Worm (Caenorhabditis elegans): ENCODE measurements around the gene oct-2.

Gene oct-2

DNA sequence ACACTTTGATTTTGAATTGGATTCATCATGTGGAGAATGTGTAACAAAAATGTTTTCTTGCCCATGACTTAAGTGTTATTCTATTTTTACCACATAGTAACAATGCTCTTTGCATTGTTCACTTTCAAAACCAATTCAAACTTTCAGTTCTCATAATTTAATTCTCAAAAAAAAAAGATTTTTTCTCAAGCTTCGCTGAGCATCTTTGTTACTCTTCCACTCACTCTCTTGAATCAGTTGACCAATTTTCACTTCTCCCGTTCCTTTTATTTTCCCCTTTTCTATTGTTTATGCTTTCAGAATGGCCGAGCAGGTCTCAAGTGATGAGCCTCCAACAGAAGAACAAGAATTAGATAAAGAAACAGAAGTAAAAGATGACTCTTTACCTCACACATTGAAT lies at the start of gene oct-2:
oct-2 (plus strand) TSS at position 301 of the 400 bp plus-strand sequence.
- no peak for TF ChIP-seq sdz-12 (GFP tag; optimal IDR thresholded peaks at IDR 0.05)
- TF ChIP-seq php-3 (GFP tag; IDR thresholded peaks at IDR 0.05) = no peak
- peak; percentile 37 for TF ChIP-seq aha-1 (tag)
- TF ChIP-seq unc-62 (GFP tag; optimal IDR thresholded peaks at IDR 0.05 in 1 of 2) = peak in 1 of 2 experiments; percentile 57
- no peak for TF ChIP-seq unc-62 (tag; optimal IDR thresholded peaks at IDR 0.05)

DNA sequence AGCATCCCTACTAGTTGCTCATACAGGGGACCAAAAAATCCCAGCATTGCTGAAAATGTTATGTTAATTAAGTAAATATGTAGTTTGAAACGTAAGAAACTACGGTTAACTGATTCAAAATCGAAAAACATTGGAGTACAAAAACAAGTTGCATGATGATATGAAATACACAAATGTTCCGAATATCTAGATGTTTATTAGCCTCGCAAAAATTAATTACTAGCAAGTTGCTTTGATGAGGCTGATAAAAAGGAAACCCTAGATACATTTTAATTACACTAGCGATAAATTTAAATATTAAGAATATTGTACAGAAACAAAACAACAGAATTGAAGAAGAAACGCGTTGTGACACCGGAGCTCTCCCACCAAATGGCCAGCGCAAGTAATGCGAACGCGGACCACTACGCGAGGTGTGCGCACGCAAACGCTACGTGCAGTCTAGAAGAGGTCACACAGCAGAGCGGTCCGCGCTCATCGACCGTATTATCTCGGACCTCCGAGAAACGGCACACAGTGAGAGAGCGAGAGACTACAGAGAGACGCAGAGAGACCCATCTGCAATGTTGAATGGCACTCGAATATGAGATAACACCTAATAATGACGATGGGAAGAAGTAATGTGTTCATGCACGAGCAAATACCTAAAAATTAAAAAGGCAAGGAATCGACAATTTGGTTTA lies 49.4 kb upstream of the oct-2 start, which contains the start of gene inx-2:
inx-2 (minus strand) TSS at position 51 of the 683 bp plus-strand sequence.
- no peak for TF ChIP-seq lim-7 (GFP tag; IDR thresholded peaks at IDR 0.05)
- TF ChIP-seq dmd-6 (GFP tag; IDR thresholded peaks at IDR 0.05) = no peak
- TF ChIP-seq dmd-8 (GFP tag; IDR thresholded peaks at IDR 0.05) = 0 out of 2 replicates have a peak, but pooled peaks have one; percentile 32
- no peak for TF ChIP-seq lin-1 (GFP tag; IDR thresholded peaks at IDR 0.05)
- 0 out of 2 replicates have a peak, but pooled peaks have one; percentile 26 for TF ChIP-seq set-16 (GFP tag; IDR thresholded peaks at IDR 0.05)
- TF ChIP-seq php-3 (GFP tag; IDR thresholded peaks at IDR 0.05) = no peak

DNA sequence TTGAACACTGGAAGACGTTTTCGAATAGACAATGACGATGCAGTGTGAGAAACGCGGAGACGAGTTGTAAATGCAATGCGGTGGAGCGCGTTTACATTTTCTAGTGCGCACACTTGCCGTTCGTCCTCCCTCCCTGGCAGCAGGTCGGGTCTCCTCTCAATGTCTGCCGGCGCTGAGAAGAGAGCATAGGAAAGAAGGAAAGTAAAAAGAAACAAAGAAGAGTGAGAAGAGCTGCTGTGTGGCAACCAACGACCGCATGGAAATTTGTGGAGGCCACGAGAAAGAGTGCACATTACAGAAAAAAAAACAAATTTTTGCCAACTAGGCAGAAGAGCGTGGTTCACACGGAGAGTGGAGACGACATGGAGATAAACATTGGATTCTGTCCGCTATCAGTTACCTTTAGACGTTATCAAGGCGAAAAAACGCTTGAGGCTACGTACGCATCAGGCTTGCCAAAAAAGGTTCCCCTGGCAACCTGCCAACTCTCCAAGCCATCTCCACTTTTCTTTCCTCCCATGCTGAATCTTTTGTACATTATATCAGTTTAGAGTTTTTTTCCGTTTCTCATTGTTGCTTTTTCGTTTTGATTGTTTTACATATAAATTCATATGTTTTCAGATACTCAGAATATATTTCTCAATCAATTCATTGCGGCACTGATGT lies 46.5 kb upstream of the oct-2 start, which contains the start of the genes snrp-40.1 and F08G12.3:
snrp-40.1 (minus strand) TSS at position 143 of the 666 bp plus-strand sequence.
F08G12.3 (plus strand) TSS at position 616 of the 666 bp plus-strand sequence.
- TF ChIP-seq fos-1 (tag; optimal IDR thresholded peaks at IDR 0.05) (no peak), daf-16 (GFP tag; optimal IDR thresholded peaks at IDR 0.05) (peak in 1 of 2 experiments; percentile 59), daf-16 (tag; optimal IDR thresholded peaks at IDR 0.05) (peak; percentile 83), zip-2 (tag; optimal IDR thresholded peaks at IDR 0.05) (no peak), mxl-2 (GFP tag; conservative IDR thresholded peaks at IDR 0.05) (no peak), nhr-11 (tag; optimal IDR thresholded peaks at IDR 0.05) (peak; percentile 94), tra-1 (GFP tag; IDR thresholded peaks at IDR 0.05) (peak; percentile 50; the same call in 1 of the 2 replicates), ceh-28 (tag; optimal IDR thresholded peaks at IDR 0.05) (no peak), dve-1 (tag; optimal IDR thresholded peaks at IDR 0.05; ENCODE audit: insufficient read depth) (peak; percentile 89), tag-97 (GFP tag; IDR thresholded peaks at IDR 0.05) (no peak), F44E2.7 (GFP tag; IDR thresholded peaks at IDR 0.05) (no peak), daf-8 (GFP tag; IDR thresholded peaks at IDR 0.05) (no peak), ceh-62 (tag; optimal IDR thresholded peaks at IDR 0.05) (no peak), ztf-11 (tag; optimal IDR thresholded peaks at IDR 0.05) (no peak), lim-7 (GFP tag; IDR thresholded peaks at IDR 0.05) (no peak), Y48G9A.11 (GFP tag; IDR thresholded peaks at IDR 0.05) (no peak), lin-38 (GFP tag; IDR thresholded peaks at IDR 0.05) (peak; percentile 93), daf-12 (tag; optimal IDR thresholded peaks at IDR 0.05) (no peak), lin-13 (GFP tag; optimal IDR thresholded peaks at IDR 0.05) (peak; percentile 28), T26A8.4 (GFP tag; IDR thresholded peaks at IDR 0.05) (peak; percentile 51; the same call in 1 of the 2 replicates), dmd-6 (GFP tag; IDR thresholded peaks at IDR 0.05) (peak; percentile 79), hmg-1.1 (GFP tag; IDR thresholded peaks at IDR 0.05) (peak; percentile 92), hif-1 (tag; optimal IDR thresholded peaks at IDR 0.05) (peak in 1 of 2 experiments; percentile 75), pqm-1 (tag; optimal IDR thresholded peaks at IDR 0.05) (peak; percentile 70), ceh-20 (GFP tag; IDR thresholded peaks at IDR 0.05) (0 out of 2 replicates have a peak, but pooled peaks have one; percentile 33), fkh-10 (GFP tag; optimal IDR thresholded peaks at IDR 0.05) (peak; percentile 90), dpl-1 (GFP tag; optimal IDR thresholded peaks at IDR 0.05) (peak; percentile 62), lsy-2 (tag; optimal IDR thresholded peaks at IDR 0.05) (peak; percentile 53 to 85), nhr-10 (tag; optimal IDR thresholded peaks at IDR 0.05) (no peak), nhr-6 (tag; optimal IDR thresholded peaks at IDR 0.05) (peak; percentile 86), unc-62 (GFP tag; optimal IDR thresholded peaks at IDR 0.05 in 1 of 2) (peak in 1 of 2 experiments; percentile 81), unc-62 (tag; optimal IDR thresholded peaks at IDR 0.05) (no peak), mep-1 (tag; optimal IDR thresholded peaks at IDR 0.05) (peak; percentile 94), skn-1 (tag; optimal IDR thresholded peaks at IDR 0.05) (no peak), jun-1 (tag; optimal IDR thresholded peaks at IDR 0.05) (peak; percentile 14), snpc-1.2 (GFP tag; IDR thresholded peaks at IDR 0.05) (no peak; the same call in 1 of the 2 replicates), madf-9 (GFP tag; conservative IDR thresholded peaks at IDR 0.05) (peak; percentile 27), nhr-25 (tag; optimal IDR thresholded peaks at IDR 0.05; ENCODE audit: borderline replicate concordance, insufficient read depth) (peak; percentile 71), spr-1 (tag; optimal IDR thresholded peaks at IDR 0.05) (peak; percentile 35)

All from whole organism, L4 larva.